Worm (Caenorhabditis elegans): ENCODE results near the gene unc-25.

unc-25 gene

ce11 chrIII:12960705-12961104, 18.3 kb downstream of the unc-25 start:
- no peak for TF ChIP-seq fkh-8 (tag; optimal IDR thresholded peaks at IDR 0.05)
- TF ChIP-seq isw-1 (GFP tag; IDR thresholded peaks at IDR 0.05), result no peak
- TF ChIP-seq elt-2 (tag; optimal IDR thresholded peaks at IDR 0.05), result peak; percentile 53
- TF ChIP-seq ama-1 (optimal IDR thresholded peaks at IDR 0.05), result no peak
- TF ChIP-seq nhr-71 (tag; optimal IDR thresholded peaks at IDR 0.05), result no peak
- no peak for TF ChIP-seq fos-1 (tag; optimal IDR thresholded peaks at IDR 0.05)
- no peak for TF ChIP-seq nhr-28 (tag; optimal IDR thresholded peaks at IDR 0.05)
- TF ChIP-seq jun-1 (tag; optimal IDR thresholded peaks at IDR 0.05), result no peak
- no peak for TF ChIP-seq vab-15 (tag; optimal IDR thresholded peaks at IDR 0.05)

ce11 chrIII:12966895-12967294, 24.4 kb downstream of the unc-25 start, which contains the start of gene ttm-1:
Gene ttm-1 (minus strand): TSS chrIII:12966995.
- no peak for TF ChIP-seq lin-35 (GFP tag; optimal IDR thresholded peaks at IDR 0.05)
- no peak for TF ChIP-seq C04F5.9 (tag; optimal IDR thresholded peaks at IDR 0.05)
- no peak for TF ChIP-seq grh-1 (GFP tag; IDR thresholded peaks at IDR 0.05)
- no peak for TF ChIP-seq pax-3 (tag; optimal IDR thresholded peaks at IDR 0.05)
- no peak for TF ChIP-seq zip-4 (GFP tag; optimal IDR thresholded peaks at IDR 0.05)
- no peak for TF ChIP-seq nhr-28 (tag; optimal IDR thresholded peaks at IDR 0.05)
- TF ChIP-seq ceh-82 (tag; optimal IDR thresholded peaks at IDR 0.05), result no peak
- TF ChIP-seq nhr-77 (tag; optimal IDR thresholded peaks at IDR 0.05), result no peak
- no peak for TF ChIP-seq unc-62 (GFP tag; optimal IDR thresholded peaks at IDR 0.05)
- TF ChIP-seq nhr-20 (tag; optimal IDR thresholded peaks at IDR 0.05), result no peak
- TF ChIP-seq sptf-1 (tag; optimal IDR thresholded peaks at IDR 0.05), result no peak
- TF ChIP-seq jun-1 (tag; optimal IDR thresholded peaks at IDR 0.05), result no peak
- TF ChIP-seq ama-1 (optimal IDR thresholded peaks at IDR 0.05), result no peak
- TF ChIP-seq egl-27 (tag; optimal IDR thresholded peaks at IDR 0.05), result no peak
- no peak for TF ChIP-seq ceh-88 (GFP tag; IDR thresholded peaks at IDR 0.05)
- no peak for TF ChIP-seq nhr-71 (tag; optimal IDR thresholded peaks at IDR 0.05)
- TF ChIP-seq tbx-2 (tag; optimal IDR thresholded peaks at IDR 0.05), result no peak
- no peak for TF ChIP-seq nhr-84 (tag; optimal IDR thresholded peaks at IDR 0.05)
- TF ChIP-seq vab-15 (tag; optimal IDR thresholded peaks at IDR 0.05), result no peak
- TF ChIP-seq lin-14 (GFP tag; optimal IDR thresholded peaks at IDR 0.05), result no peak

ce11 chrIII:12967437-12968043, 25.1 kb downstream of the unc-25 start:
- TF ChIP-seq aly-2 (tag; optimal IDR thresholded peaks at IDR 0.05) (no peak), tbx-2 (tag; optimal IDR thresholded peaks at IDR 0.05) (no peak), elt-2 (tag; optimal IDR thresholded peaks at IDR 0.05) (peak; percentile 52), ceh-82 (tag; optimal IDR thresholded peaks at IDR 0.05) (no peak), mab-9 (GFP tag; IDR thresholded peaks at IDR 0.05) (no peak), snu-23 (GFP tag; optimal IDR thresholded peaks at IDR 0.05) (peak; percentile 1), C34B4.2 (tag; optimal IDR thresholded peaks at IDR 0.05) (no peak), unc-98 (GFP tag; IDR thresholded peaks at IDR 0.05) (no peak), unc-30 (tag; optimal IDR thresholded peaks at IDR 0.05) (no peak), unc-62 (GFP tag; optimal IDR thresholded peaks at IDR 0.05) (no peak), lsy-2 (tag; optimal IDR thresholded peaks at IDR 0.05) (peak in 1 of 2 experiments; percentile 46), nhr-237 (tag; optimal IDR thresholded peaks at IDR 0.05) (no peak), efl-1 (optimal IDR thresholded peaks at IDR 0.05) (no peak), efl-1 (GFP tag; optimal IDR thresholded peaks at IDR 0.05 in 1 of 2) (peak in 1 of 2 experiments; percentile 51), sox-4 (tag; optimal IDR thresholded peaks at IDR 0.05) (no peak)

ce11 chrIII:12968330-12968729, 25.9 kb downstream of the unc-25 start:
- TF ChIP-seq lsy-2 (tag; optimal IDR thresholded peaks at IDR 0.05) (no peak), unc-62 (GFP tag; optimal IDR thresholded peaks at IDR 0.05) (no peak), ztf-11 (tag; optimal IDR thresholded peaks at IDR 0.05) (no peak), isw-1 (GFP tag; IDR thresholded peaks at IDR 0.05) (no peak), unc-30 (tag; optimal IDR thresholded peaks at IDR 0.05) (no peak)
